Worm (Caenorhabditis elegans) whole organism, L4 larva: Measurements from ENCODE around the gene col-116.

Experiments used
- ZK337.2 ChIP-seq: fragments of 200-800 bp; sonication (Bioruptor generic); IDR thresholded peaks from 2 replicates; pipeline ENCODE4 v1.3.6; 2022; ENCODE audit warnings: missing genetic modification reagents, missing genetic modification characterization, missing compliant biosample characterization
- ceh-20 ChIP-seq: fragments of 200-800 bp; sonication (Bioruptor generic); IDR thresholded peaks from 2 replicates; pipeline ENCODE4 v1.3.6; 2022; ENCODE audit warnings: missing genetic modification reagents, missing genetic modification characterization, missing compliant biosample characterization
- dpl-1 ChIP-seq: fragments of 150-350 bp; optimal IDR thresholded peaks from 2 replicates; lab custom pipeline; 2014; ENCODE audit warnings: missing biosample characterization, missing genetic modification reagents, missing genetic modification characterization
- egl-27 ChIP-seq: sonication (generic microtip); optimal IDR thresholded peaks from 3 replicates; lab custom pipeline; 2017; ENCODE audit warnings: missing biosample characterization, missing genetic modification reagents, missing genetic modification characterization
- lim-7 ChIP-seq: fragments of 200-800 bp; sonication (Bioruptor generic); IDR thresholded peaks from 2 replicates; pipeline ENCODE4 v1.3.6; 2022; ENCODE audit warnings: missing genetic modification characterization, missing compliant biosample characterization
- lin-15B ChIP-seq: fragments of 150-350 bp; sonication (generic microtip); optimal IDR thresholded peaks from 3 replicates; lab custom pipeline; 2014; ENCODE audit warnings: missing biosample characterization, missing genetic modification characterization
- lsy-2 ChIP-seq, 2 experiments: fragments of 150-350 bp in 1 of 2; sonication (generic microtip) in 1 of 2; optimal IDR thresholded peaks; 2 replicates each; lab custom pipeline; 2014 to 2017; ENCODE audit warnings: missing biosample characterization in 2 of 2, missing genetic modification characterization in 2 of 2
- nhr-237 ChIP-seq: sonication (generic microtip); optimal IDR thresholded peaks from 2 replicates; lab custom pipeline; 2017; ENCODE audit warnings: missing biosample characterization, missing genetic modification characterization
- saeg-2 ChIP-seq: fragments of 200-800 bp; sonication (Bioruptor generic); IDR thresholded peaks from 2 replicates; pipeline ENCODE4 v1.3.6; 2022; ENCODE audit warnings: missing genetic modification reagents, missing genetic modification characterization, missing compliant biosample characterization
- spr-1 ChIP-seq: sonication (generic microtip); optimal IDR thresholded peaks from 2 replicates; lab custom pipeline; 2016; ENCODE audit warnings: mild to moderate bottlenecking, missing genetic modification characterization, missing compliant biosample characterization
- unc-62 ChIP-seq, 3 experiments: fragments of 150-350 bp in 1 of 3; sonication (generic microtip); optimal IDR thresholded peaks in 2 of 3; peaks in 1 of 3; 1 replicate in 1 of 3; 2 replicates in 2 of 3; lab custom pipeline; 2014 to 2017; ENCODE audit warnings: missing biosample characterization in 3 of 3, missing genetic modification characterization in 3 of 3, missing genetic modification reagents in 3 of 3, missing genotype in 1 of 3
- zag-1 ChIP-seq: fragments of 150-350 bp; optimal IDR thresholded peaks from 2 replicates; lab custom pipeline; 2014; ENCODE audit warnings: missing biosample characterization, missing genetic modification characterization
- ztf-11 ChIP-seq: fragments of 150-350 bp; optimal IDR thresholded peaks from 2 replicates; lab custom pipeline; 2014; ENCODE audit warnings: missing biosample characterization, missing genetic modification characterization
- ztf-7 ChIP-seq: fragments of 150-350 bp; optimal IDR thresholded peaks from 2 replicates; lab custom pipeline; 2014; ENCODE audit warnings: missing biosample characterization, missing genetic modification characterization

ce11 chrIV:8318799-8319198, 36.9 kb upstream of the col-116 start:
- TF ChIP-seq lin-15B (tag; lab: Kevin White, UChicago), result no peak
- TF ChIP-seq ZK337.2 (GFP tag; lab: Robert Waterston, UW), result no peak
- TF ChIP-seq unc-62 (GFP tag; optimal IDR thresholded peaks at IDR 0.05 in 1 of 2; lab: Kevin White, UChicago), result no peak
- no peak for TF ChIP-seq unc-62 (tag; optimal IDR thresholded peaks at IDR 0.05; lab: Kevin White, UChicago)
- TF ChIP-seq ztf-7 (tag; lab: Kevin White, UChicago), result no peak
- TF ChIP-seq lsy-2 (tag; optimal IDR thresholded peaks at IDR 0.05; lab: Kevin White, UChicago), result no peak
- no peak for TF ChIP-seq zag-1
- no peak for TF ChIP-seq nhr-237 (tag; lab: Kevin White, UChicago)
- TF ChIP-seq ztf-11 (tag; lab: Kevin White, UChicago), result no peak
- no peak for TF ChIP-seq saeg-2 (GFP tag; lab: Robert Waterston, UW)
- TF ChIP-seq egl-27 (tag; lab: Kevin White, UChicago), result no peak
- TF ChIP-seq spr-1 (tag; lab: Kevin White, UChicago), result no peak
- TF ChIP-seq ceh-20 (GFP tag; lab: Robert Waterston, UW), result no peak
- TF ChIP-seq dpl-1 (GFP tag; lab: Kevin White, UChicago), result no peak
- no peak for TF ChIP-seq lim-7
